Worm (Caenorhabditis elegans) whole organism, L4 larva: ENCODE measurements around the gene Y116A8C.44.

Experiments used
- D1046.2 ChIP-seq: fragments of 200-800 bp; sonication (Bioruptor generic); IDR thresholded peaks from 2 replicates; pipeline ENCODE4 v1.3.6; 2022; ENCODE audit warnings: missing genetic modification characterization, missing compliant biosample characterization
- F37D6.2 ChIP-seq: sonication (generic microtip); optimal IDR thresholded peaks from 2 replicates; lab custom pipeline; 2016; ENCODE audit warnings: mild to moderate bottlenecking, missing genetic modification characterization, missing compliant biosample characterization
- ZK337.2 ChIP-seq: fragments of 200-800 bp; sonication (Bioruptor generic); IDR thresholded peaks from 2 replicates; pipeline ENCODE4 v1.3.6; 2022; ENCODE audit warnings: missing genetic modification reagents, missing genetic modification characterization, missing compliant biosample characterization
- ZK546.5 ChIP-seq, 2 experiments: sonication (generic microtip); optimal IDR thresholded peaks; 2 replicates each; lab custom pipeline; 2017; ENCODE audit warnings: missing biosample characterization in 2 of 2, missing genetic modification characterization in 2 of 2
- aha-1 ChIP-seq: fragments of 150-350 bp; peaks from one replicate; lab custom pipeline; 2014; ENCODE audit warnings: missing biosample characterization, missing genetic modification characterization
- ama-1 ChIP-seq: fragments of 150-350 bp; optimal IDR thresholded peaks from 2 replicates; lab custom pipeline; 2014; ENCODE audit warnings: inconsistent platforms, mixed read lengths
- ceh-20 ChIP-seq: fragments of 200-800 bp; sonication (Bioruptor generic); IDR thresholded peaks from 2 replicates; pipeline ENCODE4 v1.3.6; 2022; ENCODE audit warnings: missing genetic modification reagents, missing genetic modification characterization, missing compliant biosample characterization
- cey-2 ChIP-seq: sonication (generic microtip); optimal IDR thresholded peaks from 3 replicates; lab custom pipeline; 2017; ENCODE audit warnings: missing genetic modification characterization, mild to moderate bottlenecking, missing compliant biosample characterization, antibody characterized with exemption, borderline replicate concordance; ENCODE audit not compliant: insufficient read depth
- ctbp-1 ChIP-seq: fragments of 200-800 bp; sonication (Bioruptor generic); IDR thresholded peaks from 2 replicates; pipeline ENCODE4 v1.3.6; 2022; ENCODE audit warnings: missing genetic modification reagents, missing genetic modification characterization, missing compliant biosample characterization
- daf-16 ChIP-seq, 3 experiments: sonication (generic microtip); optimal IDR thresholded peaks; 2 replicates each; lab custom pipeline; 2016 to 2017; ENCODE audit warnings: missing genetic modification characterization in 3 of 3, missing genetic modification reagents in 3 of 3, mild to moderate bottlenecking in 2 of 3, missing compliant biosample characterization in 2 of 3, missing biosample characterization in 1 of 3, moderate library complexity in 1 of 3
- dpl-1 ChIP-seq: fragments of 150-350 bp; optimal IDR thresholded peaks from 2 replicates; lab custom pipeline; 2014; ENCODE audit warnings: missing biosample characterization, missing genetic modification reagents, missing genetic modification characterization
- duxl-1 ChIP-seq: sonication (generic microtip); optimal IDR thresholded peaks from 2 replicates; lab custom pipeline; 2016; ENCODE audit warnings: mild to moderate bottlenecking, missing genetic modification characterization, moderate library complexity, missing compliant biosample characterization; ENCODE audit not compliant: poor library complexity
- dve-1 ChIP-seq: sonication (generic microtip); optimal IDR thresholded peaks from 2 replicates; lab custom pipeline; 2017; ENCODE audit warnings: antibody characterized with exemption, mild to moderate bottlenecking, missing genetic modification characterization, missing compliant biosample characterization; ENCODE audit not compliant: insufficient read depth
- egl-43 ChIP-seq: fragments of 200-800 bp; sonication (Bioruptor generic); IDR thresholded peaks from 2 replicates; pipeline ENCODE4 v1.3.6; 2022; ENCODE audit warnings: missing genetic modification reagents, missing genetic modification characterization, missing compliant biosample characterization
- hlh-30 ChIP-seq: sonication (generic microtip); optimal IDR thresholded peaks from 2 replicates; lab custom pipeline; 2017; ENCODE audit warnings: antibody characterized with exemption, mild to moderate bottlenecking, missing genetic modification characterization, missing compliant biosample characterization; ENCODE audit not compliant: insufficient read depth
- lin-1 ChIP-seq: fragments of 200-800 bp; sonication (Bioruptor generic); IDR thresholded peaks from 2 replicates; pipeline ENCODE4 v1.3.6; 2022; ENCODE audit warnings: missing genetic modification reagents, missing genetic modification characterization, missing compliant biosample characterization
- lin-13 ChIP-seq: fragments of 150-350 bp; optimal IDR thresholded peaks from 2 replicates; lab custom pipeline; 2014; ENCODE audit warnings: missing biosample characterization, missing genetic modification reagents, missing genetic modification characterization
- lin-15B ChIP-seq: fragments of 150-350 bp; sonication (generic microtip); optimal IDR thresholded peaks from 3 replicates; lab custom pipeline; 2014; ENCODE audit warnings: missing biosample characterization, missing genetic modification characterization
- lin-29 ChIP-seq: fragments of 200-800 bp; sonication (Bioruptor generic); IDR thresholded peaks from 2 replicates; pipeline ENCODE4 v1.3.6; 2022; ENCODE audit warnings: missing genetic modification reagents, missing genetic modification characterization, missing compliant biosample characterization
- lin-38 ChIP-seq: fragments of 200-800 bp; sonication (Bioruptor generic); IDR thresholded peaks from 2 replicates; pipeline ENCODE4 v1.3.6; 2022; ENCODE audit warnings: missing genetic modification reagents, missing genetic modification characterization, missing compliant biosample characterization
- lin-39 ChIP-seq: fragments of 150-350 bp; optimal IDR thresholded peaks from 2 replicates; lab custom pipeline; 2014; ENCODE audit warnings: missing biosample characterization, missing genetic modification reagents, missing genetic modification characterization
- lir-3 ChIP-seq: sonication (generic microtip); optimal IDR thresholded peaks from 2 replicates; lab custom pipeline; 2016; ENCODE audit warnings: mild to moderate bottlenecking, missing genetic modification characterization, missing compliant biosample characterization
- mdt-29 ChIP-seq: fragments of 200-800 bp; sonication (Bioruptor generic); IDR thresholded peaks from 2 replicates; pipeline ENCODE4 v1.3.6; 2022; ENCODE audit warnings: missing genetic modification reagents, missing genetic modification characterization, missing compliant biosample characterization
- mep-1 ChIP-seq: fragments of 150-350 bp; sonication (generic microtip); optimal IDR thresholded peaks from 3 replicates; lab custom pipeline; 2014; ENCODE audit warnings: missing biosample characterization, missing genetic modification characterization
- mxl-2 ChIP-seq: fragments of 200-800 bp; sonication (Bioruptor generic); conservative IDR thresholded peaks from 2 replicates; pipeline ENCODE4 v1.3.6; 2022; ENCODE audit warnings: missing genetic modification reagents, missing genetic modification characterization, missing compliant biosample characterization
- nhr-10 ChIP-seq: fragments of 150-350 bp; optimal IDR thresholded peaks from 2 replicates; lab custom pipeline; 2014; ENCODE audit warnings: missing biosample characterization, missing genetic modification characterization
- nhr-102 ChIP-seq: sonication (generic microtip); optimal IDR thresholded peaks from 2 replicates; lab custom pipeline; 2016; ENCODE audit warnings: mild to moderate bottlenecking, missing genetic modification characterization, moderate library complexity, missing compliant biosample characterization
- nhr-111 ChIP-seq: fragments of 200-800 bp; sonication (Bioruptor generic); optimal IDR thresholded peaks from 2 replicates; lab custom pipeline; 2018; ENCODE audit warnings: mild to moderate bottlenecking, missing genetic modification characterization, missing compliant biosample characterization
- nhr-76 ChIP-seq: fragments of 150-350 bp; optimal IDR thresholded peaks from 2 replicates; lab custom pipeline; 2014; ENCODE audit warnings: missing biosample characterization, missing genetic modification characterization
- pha-4 ChIP-seq, 2 experiments: fragments of 150-350 bp in 1 of 2; fragments of 200-800 bp in 1 of 2; sonication (Bioruptor generic) in 1 of 2; IDR thresholded peaks in 1 of 2; optimal IDR thresholded peaks in 1 of 2; 2 replicates each; pipeline versions ENCODE4 v1.3.6 to Lab custom; 2014 to 2022; ENCODE audit warnings: missing genetic modification characterization in 2 of 2, missing genetic modification reagents in 2 of 2, missing biosample characterization in 1 of 2, missing compliant biosample characterization in 1 of 2
- rbr-2 ChIP-seq: sonication (generic microtip); optimal IDR thresholded peaks from 2 replicates; lab custom pipeline; 2016; ENCODE audit warnings: missing genotype, missing genetic modification characterization, missing compliant biosample characterization
- snpc-1.2 ChIP-seq: fragments of 200-800 bp; sonication (Bioruptor generic); IDR thresholded peaks from 2 replicates; pipeline ENCODE4 v1.3.6; 2022; ENCODE audit warnings: missing genetic modification reagents, missing genetic modification characterization, missing compliant biosample characterization
- snpc-4 ChIP-seq: fragments of 150-350 bp; optimal IDR thresholded peaks from 2 replicates; lab custom pipeline; 2014; ENCODE audit warnings: missing biosample characterization, missing genetic modification characterization
- tag-97 ChIP-seq: fragments of 200-800 bp; sonication (Bioruptor generic); IDR thresholded peaks from 2 replicates; pipeline ENCODE4 v1.3.6; 2022; ENCODE audit warnings: missing genetic modification characterization, missing compliant biosample characterization
- unc-62 ChIP-seq, 3 experiments: fragments of 150-350 bp in 1 of 3; sonication (generic microtip); optimal IDR thresholded peaks in 2 of 3; peaks in 1 of 3; 1 replicate in 1 of 3; 2 replicates in 2 of 3; lab custom pipeline; 2014 to 2017; ENCODE audit warnings: missing biosample characterization in 3 of 3, missing genetic modification characterization in 3 of 3, missing genetic modification reagents in 3 of 3, missing genotype in 1 of 3
- zfp-3 ChIP-seq: fragments of 200-800 bp; sonication (Bioruptor generic); conservative IDR thresholded peaks from 2 replicates; pipeline ENCODE4 v1.3.6; 2022; ENCODE audit warnings: missing genetic modification reagents, missing genetic modification characterization, missing compliant biosample characterization
- zip-11 ChIP-seq: fragments of 200-800 bp; sonication (Bioruptor generic); IDR thresholded peaks from 2 replicates; pipeline ENCODE4 v1.3.6; 2022; ENCODE audit warnings: missing genetic modification characterization, missing compliant biosample characterization

Y116A8C.44 gene

DNA sequence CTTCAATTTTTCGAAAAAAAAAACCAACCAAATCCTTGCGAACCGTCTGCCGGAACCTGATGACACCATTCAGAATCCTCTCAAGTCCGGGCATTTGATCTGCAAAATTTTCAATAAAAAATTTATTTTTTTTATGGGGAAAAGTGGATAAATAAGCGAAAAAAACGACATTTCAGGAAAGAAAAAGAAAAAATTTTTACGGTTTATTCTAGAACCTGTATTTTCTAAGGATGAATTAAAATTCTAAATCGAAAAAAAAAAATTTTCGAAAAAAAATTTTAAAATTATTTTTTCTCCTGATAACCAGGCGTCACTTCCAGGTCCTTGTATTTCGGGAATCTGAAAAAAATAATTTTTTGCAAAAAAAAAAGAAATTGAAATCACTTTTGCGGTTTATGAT lies 42.2 kb upstream of the Y116A8C.44 start, which contains the start of gene bca-2:
bca-2 (minus strand) TSS at position 101 of the 400 bp plus-strand sequence.
- TF ChIP-seq snpc-1.2 (no peak), daf-16 (GFP tag; optimal IDR thresholded peaks at IDR 0.05; lab: Kevin White, UChicago) (no peak), daf-16 (tag; optimal IDR thresholded peaks at IDR 0.05; lab: Kevin White, UChicago) (no peak), ctbp-1 (GFP tag; lab: Robert Waterston, UW) (no peak), nhr-102 (tag; lab: Kevin White, UChicago) (no peak), egl-43 (no peak), lin-39 (no peak)

DNA sequence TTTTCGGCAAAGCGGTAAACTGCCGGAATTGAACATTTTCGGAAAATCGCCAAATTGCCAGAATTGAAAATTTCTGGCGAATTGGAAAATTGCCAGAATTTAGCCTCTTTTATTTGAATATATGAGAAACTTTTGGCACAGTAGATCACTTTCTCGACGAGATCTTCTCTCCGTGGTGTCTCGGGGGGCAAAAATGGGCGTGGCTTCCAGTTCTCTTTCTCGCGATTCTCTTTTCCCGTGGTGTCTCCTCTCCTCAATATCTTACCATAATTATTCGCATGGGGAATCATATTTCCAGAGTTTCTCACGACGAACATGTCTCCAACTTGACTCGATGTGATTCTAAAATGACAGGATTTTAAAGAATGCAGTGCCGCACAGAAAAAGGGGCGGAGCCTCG lies 41.2 kb upstream of the Y116A8C.44 start:
- TF ChIP-seq ZK546.5 (tag; optimal IDR thresholded peaks at IDR 0.05; lab: Kevin White, UChicago) (no peak), aha-1 (tag; lab: Kevin White, UChicago) (peak; percentile 48), nhr-10 (tag; lab: Kevin White, UChicago) (no peak), dpl-1 (GFP tag; lab: Kevin White, UChicago) (no peak), ama-1 (no peak), nhr-111 (no peak), duxl-1 (tag; lab: Kevin White, UChicago) (no peak), mdt-29 (GFP tag; lab: Robert Waterston, UW) (no peak), nhr-76 (tag; lab: Kevin White, UChicago) (no peak), tag-97 (GFP tag; lab: Robert Waterston, UW) (no peak), D1046.2 (GFP tag; lab: Robert Waterston, UW) (no peak), F37D6.2 (no peak), lin-1 (no peak), snpc-1.2 (0 out of 2 replicates have a peak, but pooled peaks have one; percentile 17)

DNA sequence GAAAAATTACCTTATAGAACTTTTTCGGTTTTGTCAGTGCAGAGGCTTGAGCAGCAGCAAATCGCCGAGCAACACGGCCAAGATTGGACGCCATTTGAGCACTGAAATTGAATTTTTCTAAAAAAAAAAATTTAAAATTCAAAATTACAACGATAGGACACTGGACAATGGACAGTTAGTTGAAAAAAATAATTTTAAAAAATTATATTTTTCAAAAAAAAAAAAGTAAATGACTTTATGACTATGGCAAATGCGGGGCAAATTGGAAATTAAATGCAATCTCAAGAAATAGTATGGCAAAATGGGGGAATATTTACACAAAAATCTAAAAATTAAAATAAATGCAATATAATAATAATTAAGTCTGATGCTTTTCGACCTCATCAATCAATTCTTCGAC lies 38.2 kb upstream of the Y116A8C.44 start, which contains the start of gene Y116A8C.27:
Y116A8C.27 (minus strand) TSS at position 101 of the 400 bp plus-strand sequence.
- peak; percentile 32 for TF ChIP-seq ama-1
- no peak for TF ChIP-seq nhr-102 (tag; lab: Kevin White, UChicago)
- no peak for TF ChIP-seq lin-13 (GFP tag; lab: Kevin White, UChicago)

DNA sequence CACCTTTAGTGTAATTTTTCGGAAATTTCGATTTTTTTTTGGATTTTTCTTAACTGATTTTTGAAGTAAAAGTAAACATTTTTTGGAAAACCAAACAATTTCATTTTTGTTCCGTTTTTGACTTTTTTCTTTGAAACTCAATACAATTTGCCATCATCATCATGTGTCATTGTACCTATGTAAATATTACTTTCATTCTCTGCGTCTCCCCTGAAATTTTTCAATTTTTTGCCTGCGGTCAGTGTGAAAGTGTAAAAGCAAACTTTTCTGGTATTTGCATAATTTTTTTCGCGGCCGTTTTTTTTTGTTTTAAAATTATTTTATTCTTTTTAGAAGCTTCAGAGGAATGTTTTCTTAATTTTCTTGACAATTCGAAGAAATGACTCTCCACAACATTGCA lies 35.8 kb upstream of the Y116A8C.44 start, which contains the start of gene Y116A8C.29:
Y116A8C.29 (plus strand) TSS at position 328 of the 400 bp plus-strand sequence.
- TF ChIP-seq hlh-30 (no peak), zfp-3 (GFP tag; lab: Robert Waterston, UW) (no peak), lin-38 (GFP tag; lab: Robert Waterston, UW) (no peak), lin-29 (GFP tag; lab: Robert Waterston, UW) (no peak), zip-11 (GFP tag; lab: Robert Waterston, UW) (no peak), ceh-20 (no peak), rbr-2 (tag; lab: Kevin White, UChicago) (no peak), nhr-102 (tag; lab: Kevin White, UChicago) (no peak), dve-1 (peak; percentile 14), lir-3 (tag; lab: Kevin White, UChicago) (no peak), daf-16 (GFP tag; optimal IDR thresholded peaks at IDR 0.05; lab: Kevin White, UChicago) (no peak), daf-16 (tag; optimal IDR thresholded peaks at IDR 0.05; lab: Kevin White, UChicago) (no peak), duxl-1 (tag; lab: Kevin White, UChicago) (no peak), snpc-4 (tag; lab: Kevin White, UChicago) (no peak), unc-62 (GFP tag; optimal IDR thresholded peaks at IDR 0.05 in 1 of 2; lab: Kevin White, UChicago) (peak in 1 of 2 experiments; percentile 25), unc-62 (tag; optimal IDR thresholded peaks at IDR 0.05; lab: Kevin White, UChicago) (no peak), pha-4 (GFP tag; IDR thresholded peaks at IDR 0.05; lab: Robert Waterston, UW) (no peak), pha-4 (tag; optimal IDR thresholded peaks at IDR 0.05; lab: Kevin White, UChicago) (peak; percentile 27), mep-1 (tag; lab: Kevin White, UChicago) (no peak), cey-2 (tag; lab: Kevin White, UChicago) (no peak), lin-15B (no peak), mxl-2 (no peak), ZK337.2 (GFP tag; lab: Robert Waterston, UW) (no peak), aha-1 (tag; lab: Kevin White, UChicago) (no peak), ctbp-1 (GFP tag; lab: Robert Waterston, UW) (no peak)
